Worm (Caenorhabditis elegans) whole organism, L2 larva: ENCODE results near the gene F23D12.11.

Experiments
- F13H6.1 ChIP-seq: sonication (generic microtip); optimal IDR thresholded peaks from 2 replicates; lab custom pipeline; 2016; ENCODE audit warnings: missing genetic modification characterization, missing compliant biosample characterization
- alr-1 ChIP-seq: fragments of 150-350 bp; optimal IDR thresholded peaks from 2 replicates; lab custom pipeline; 2014; ENCODE audit warnings: missing biosample characterization, missing genetic modification characterization
- aly-2 ChIP-seq: fragments of 150-350 bp; optimal IDR thresholded peaks from 2 replicates; lab custom pipeline; 2014; ENCODE audit warnings: missing biosample characterization, missing genetic modification characterization
- ceh-82 ChIP-seq: fragments of 150-350 bp; optimal IDR thresholded peaks from 2 replicates; lab custom pipeline; 2014; ENCODE audit warnings: missing biosample characterization, missing genetic modification characterization
- elt-1 ChIP-seq: fragments of 150-350 bp; optimal IDR thresholded peaks from 2 replicates; lab custom pipeline; 2014; ENCODE audit warnings: missing biosample characterization, missing genetic modification characterization
- elt-3 ChIP-seq: sonication (generic microtip); optimal IDR thresholded peaks from 2 replicates; lab custom pipeline; 2017; ENCODE audit warnings: missing biosample characterization, missing genetic modification characterization
- mab-5 ChIP-seq: fragments of 150-350 bp; optimal IDR thresholded peaks from 2 replicates; lab custom pipeline; 2014; ENCODE audit warnings: missing biosample characterization, missing genetic modification characterization
- nhr-12 ChIP-seq: fragments of 150-350 bp; optimal IDR thresholded peaks from 2 replicates; lab custom pipeline; 2014; ENCODE audit warnings: missing biosample characterization, missing genetic modification characterization
- nhr-237 ChIP-seq: fragments of 150-350 bp; optimal IDR thresholded peaks from 2 replicates; lab custom pipeline; 2014; ENCODE audit warnings: missing biosample characterization, missing genetic modification characterization
- skn-1 ChIP-seq: sonication (generic microtip); optimal IDR thresholded peaks from 2 replicates; lab custom pipeline; 2017; ENCODE audit warnings: missing biosample characterization, missing genetic modification characterization
- unc-39 ChIP-seq: fragments of 150-350 bp; optimal IDR thresholded peaks from 2 replicates; lab custom pipeline; 2014; ENCODE audit warnings: missing biosample characterization, missing genetic modification characterization
- unc-62 ChIP-seq: fragments of 150-350 bp; optimal IDR thresholded peaks from 2 replicates; lab custom pipeline; 2014; ENCODE audit warnings: missing biosample characterization, missing genetic modification reagents, missing genetic modification characterization
- zag-1 ChIP-seq: fragments of 150-350 bp; optimal IDR thresholded peaks from 2 replicates; lab custom pipeline; 2014; ENCODE audit warnings: missing biosample characterization, missing genetic modification characterization
- ztf-11 ChIP-seq: sonication (generic microtip); optimal IDR thresholded peaks from 2 replicates; lab custom pipeline; 2017; ENCODE audit warnings: missing biosample characterization, missing genetic modification characterization

DNA sequence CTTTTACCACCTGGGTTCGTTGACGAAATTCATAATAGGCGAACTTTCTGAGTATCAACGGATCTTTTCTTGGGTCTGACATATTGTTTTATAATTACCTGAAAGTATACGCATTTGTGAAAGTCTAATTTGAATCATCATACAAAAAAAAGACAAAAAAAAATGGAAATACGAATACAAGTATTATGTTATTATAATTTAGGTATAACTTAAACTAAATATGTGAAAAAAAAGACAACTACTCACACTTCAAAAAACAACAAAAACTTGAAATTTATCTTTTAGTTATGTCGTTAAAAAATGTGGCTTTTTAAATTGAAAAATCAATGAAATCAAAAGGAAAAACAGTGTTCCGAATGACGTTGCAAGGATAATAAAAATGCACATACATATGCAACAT, 11.8 kb downstream of the F23D12.11 start, which contains the start of gene fbxa-179:
- TF ChIP-seq nhr-237 (no peak), unc-39 (tag; lab: Kevin White, UChicago) (no peak), ceh-82 (no peak), skn-1 (tag; lab: Kevin White, UChicago) (no peak), unc-62 (no peak), nhr-12 (tag; lab: Kevin White, UChicago) (no peak), zag-1 (tag; lab: Kevin White, UChicago) (no peak), alr-1 (tag; lab: Kevin White, UChicago) (no peak), F13H6.1 (tag; lab: Kevin White, UChicago) (no peak), elt-3 (tag; lab: Kevin White, UChicago) (no peak), mab-5 (no peak), aly-2 (tag; lab: Kevin White, UChicago) (no peak), elt-1 (no peak), ztf-11 (no peak)
